Fruit fly (Drosophila melanogaster) whole organism, wandering third instar larva: Measurements from ENCODE around the gene Nph.

Source experiments
- Dfd ChIP-seq: fragments of >200 bp; optimal IDR thresholded peaks from 2 replicates; lab custom pipeline; 2017; ENCODE audit warnings: missing biosample characterization, missing genetic modification characterization
- Hnf4 ChIP-seq: fragments of 200-800 bp; sonication (Bioruptor generic); optimal IDR thresholded peaks from 2 replicates; lab custom pipeline; 2016; ENCODE audit warnings: missing biosample characterization, mild to moderate bottlenecking, missing genetic modification characterization
- OdsH ChIP-seq: fragments of 200-800 bp; sonication (Bioruptor generic); optimal IDR thresholded peaks from 2 replicates; lab custom pipeline; 2016; ENCODE audit warnings: missing biosample characterization, mild to moderate bottlenecking, missing genetic modification characterization
- h ChIP-seq: fragments of 200-800 bp; sonication (Bioruptor generic); optimal IDR thresholded peaks from 3 replicates; lab custom pipeline; 2016; ENCODE audit warnings: missing biosample characterization, mild to moderate bottlenecking, missing genetic modification characterization
- lola ChIP-seq: fragments of >200 bp; optimal IDR thresholded peaks from 2 replicates; lab custom pipeline; 2017; ENCODE audit warnings: missing biosample characterization, missing genetic modification characterization
- pan ChIP-seq: fragments of >200 bp; optimal IDR thresholded peaks from 2 replicates; lab custom pipeline; 2017
- tai ChIP-seq: sonication (Bioruptor generic); optimal IDR thresholded peaks from 2 replicates; lab custom pipeline; 2016; ENCODE audit warnings: missing biosample characterization, missing genetic modification characterization
- usp ChIP-seq: fragments of >200 bp; optimal IDR thresholded peaks from 2 replicates; lab custom pipeline; 2017; ENCODE audit warnings: missing biosample characterization, missing genetic modification characterization

DNA sequence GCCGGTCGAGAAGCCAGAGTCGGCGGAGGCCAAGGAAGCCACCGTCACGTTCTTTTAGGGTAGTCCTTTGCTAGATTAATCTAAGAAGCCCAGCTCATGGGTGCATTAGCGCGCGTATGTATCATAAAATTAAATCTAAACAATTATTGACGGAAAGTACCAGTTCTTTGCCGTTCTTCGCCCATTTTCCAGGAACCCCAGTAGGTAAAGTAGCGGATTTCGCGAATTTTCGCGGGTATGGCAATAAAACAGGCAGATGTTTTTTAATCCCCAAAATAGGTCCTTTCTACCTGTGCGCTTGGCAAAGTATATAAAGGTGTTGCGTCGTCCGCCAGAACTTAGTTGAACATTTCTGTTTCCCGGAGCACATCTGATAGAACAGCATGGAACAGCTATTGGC is 36.2 kb upstream of the Nph start:
- TF ChIP-seq tai (no peak), OdsH (GFP tag; lab: Kevin White, UChicago) (no peak), h (GFP tag; lab: Kevin White, UChicago) (no peak), Dfd (GFP tag; lab: Kevin White, UChicago) (no peak), Hnf4 (no peak), pan (lab: Kevin White, UChicago) (no peak), lola (GFP tag; lab: Kevin White, UChicago) (no peak), usp (GFP tag; lab: Kevin White, UChicago) (no peak)
